Worm (Caenorhabditis elegans) whole organism, L2 larva: Measurements from ENCODE around the gene ceh-19.

Source experiments
- lin-13 ChIP-seq: fragments of 150-350 bp; optimal IDR thresholded peaks from 2 replicates; lab custom pipeline; 2014; ENCODE audit warnings: missing biosample characterization, missing genetic modification reagents, missing genetic modification characterization
- nhr-11 ChIP-seq: fragments of 150-350 bp; optimal IDR thresholded peaks from 2 replicates; lab custom pipeline; 2014; ENCODE audit warnings: missing biosample characterization, missing genetic modification characterization
- nhr-12 ChIP-seq: fragments of 150-350 bp; optimal IDR thresholded peaks from 2 replicates; lab custom pipeline; 2014; ENCODE audit warnings: missing biosample characterization, missing genetic modification characterization
- unc-39 ChIP-seq: fragments of 150-350 bp; optimal IDR thresholded peaks from 2 replicates; lab custom pipeline; 2014; ENCODE audit warnings: missing biosample characterization, missing genetic modification characterization
- ztf-11 ChIP-seq: sonication (generic microtip); optimal IDR thresholded peaks from 2 replicates; lab custom pipeline; 2017; ENCODE audit warnings: missing biosample characterization, missing genetic modification characterization

ce11 chrIV:8000763-8001162 lies 45.0 kb upstream of the ceh-19 start:
- TF ChIP-seq ztf-11 (tag; lab: Kevin White, UChicago), result no peak
- no peak for TF ChIP-seq unc-39
- TF ChIP-seq lin-13 (GFP tag; lab: Kevin White, UChicago), result no peak
- no peak for TF ChIP-seq nhr-12
- no peak for TF ChIP-seq nhr-11 (tag; lab: Kevin White, UChicago)
